Worm (Caenorhabditis elegans) whole organism, L3 larva: Measurements from ENCODE around the gene T21B4.3.

ENCODE experiments used
- R02D3.7 ChIP-seq: fragments of 150-350 bp; optimal IDR thresholded peaks from 2 replicates; lab custom pipeline; 2014; ENCODE audit warnings: missing biosample characterization, missing genetic modification characterization
- aly-2 ChIP-seq: fragments of 150-350 bp; optimal IDR thresholded peaks from 2 replicates; lab custom pipeline; 2014; ENCODE audit warnings: missing biosample characterization, missing genetic modification characterization
- ama-1 ChIP-seq: fragments of 150-350 bp; optimal IDR thresholded peaks from 2 replicates; lab custom pipeline; 2018
- ceh-82 ChIP-seq: fragments of 150-350 bp; optimal IDR thresholded peaks from 2 replicates; lab custom pipeline; 2014; ENCODE audit warnings: missing biosample characterization, missing genetic modification characterization
- egl-27 ChIP-seq: sonication (generic microtip); optimal IDR thresholded peaks from 4 replicates; lab custom pipeline; 2017; ENCODE audit warnings: missing biosample characterization, missing genetic modification reagents, missing genetic modification characterization
- elt-1 ChIP-seq: fragments of 150-350 bp; optimal IDR thresholded peaks from 2 replicates; lab custom pipeline; 2014; ENCODE audit warnings: missing biosample characterization, missing genetic modification characterization
- lin-39 ChIP-seq: fragments of 150-350 bp; optimal IDR thresholded peaks from 2 replicates; lab custom pipeline; 2018; ENCODE audit warnings: missing biosample characterization, missing genetic modification reagents, missing genetic modification characterization
- skn-1 ChIP-seq: fragments of 150-350 bp; optimal IDR thresholded peaks from 2 replicates; lab custom pipeline; 2014; ENCODE audit warnings: missing biosample characterization, missing genetic modification characterization
- zag-1 ChIP-seq: fragments of 150-350 bp; optimal IDR thresholded peaks from 2 replicates; lab custom pipeline; 2014; ENCODE audit warnings: missing biosample characterization, missing genetic modification characterization
- ztf-11 ChIP-seq: fragments of 150-350 bp; optimal IDR thresholded peaks from 2 replicates; lab custom pipeline; 2014; ENCODE audit warnings: missing biosample characterization, missing genetic modification characterization

ce11 chrII:12467047-12467446 is 29.8 kb downstream of the T21B4.3 start, which contains the start of gene srg-16:
- TF ChIP-seq ceh-82 (tag; lab: Kevin White, UChicago) (no peak), skn-1 (no peak), zag-1 (tag; lab: Kevin White, UChicago) (no peak), lin-39 (tag; lab: Kevin White, UChicago) (no peak), ztf-11 (tag; lab: Kevin White, UChicago) (no peak), elt-1 (tag; lab: Kevin White, UChicago) (no peak), ama-1 (lab: Kevin White, UChicago) (no peak), egl-27 (tag; lab: Kevin White, UChicago) (no peak), aly-2 (tag; lab: Kevin White, UChicago) (no peak), R02D3.7 (tag; lab: Kevin White, UChicago) (no peak)
